Fruit fly (Drosophila melanogaster) whole organism, prepupa: ENCODE measurements around the gene Ulp1.

ENCODE experiments used
- Blimp-1 ChIP-seq: fragments of 200-800 bp; sonication (Bioruptor generic); optimal IDR thresholded peaks from 3 replicates; lab custom pipeline; 2017; ENCODE audit warnings: missing biosample characterization, missing genetic modification characterization, mild to moderate bottlenecking, moderate library complexity, missing genetic modification reagents
- CG10631 ChIP-seq: fragments of 200-800 bp; sonication (Bioruptor generic); optimal IDR thresholded peaks from 2 replicates; lab custom pipeline; 2016; ENCODE audit warnings: missing biosample characterization, missing genetic modification characterization
- CG10669 ChIP-seq: fragments of 200-800 bp; sonication (Bioruptor generic); optimal IDR thresholded peaks from 3 replicates; lab custom pipeline; 2018; ENCODE audit warnings: missing biosample characterization, mild to moderate bottlenecking, missing genetic modification characterization, moderate library complexity
- CG11294 ChIP-seq: fragments of 200-800 bp; sonication (Bioruptor generic); IDR thresholded peaks from 2 replicates; pipeline ENCODE4 v1.3.6; 2022; ENCODE audit warnings: missing biosample characterization, missing genetic modification characterization
- CG11762 ChIP-seq: fragments of 200-800 bp; sonication (Bioruptor generic); optimal IDR thresholded peaks from 3 replicates; lab custom pipeline; 2016; ENCODE audit warnings: missing biosample characterization, missing genetic modification characterization; ENCODE audit not compliant: insufficient read depth
- CG11902 ChIP-seq: fragments of 200-800 bp; sonication (Bioruptor generic); optimal IDR thresholded peaks from 3 replicates; lab custom pipeline; 2016; ENCODE audit warnings: missing biosample characterization, missing genetic modification characterization
- CG15336 ChIP-seq: fragments of 200-800 bp; sonication (Bioruptor generic); IDR thresholded peaks from 2 replicates; pipeline ENCODE4 v1.3.6; 2022; ENCODE audit warnings: missing biosample characterization, missing genetic modification characterization
- CG1621 ChIP-seq: fragments of 200-800 bp; sonication (Bioruptor generic); optimal IDR thresholded peaks from 3 replicates; lab custom pipeline; 2018; ENCODE audit warnings: missing biosample characterization, mild to moderate bottlenecking, missing genetic modification characterization
- CG16779 ChIP-seq: fragments of 200-800 bp; sonication (Bioruptor generic); optimal IDR thresholded peaks from 3 replicates; lab custom pipeline; 2017; ENCODE audit warnings: missing biosample characterization, mild to moderate bottlenecking, missing genetic modification characterization
- CG3032 ChIP-seq: fragments of 200-800 bp; optimal IDR thresholded peaks from 2 replicates; lab custom pipeline; 2019; ENCODE audit warnings: missing biosample characterization, mild to moderate bottlenecking, missing genetic modification characterization, moderate library complexity
- CG32006 ChIP-seq: fragments of 200-800 bp; sonication (Bioruptor generic); optimal IDR thresholded peaks from 3 replicates; lab custom pipeline; 2017; ENCODE audit warnings: missing biosample characterization, mild to moderate bottlenecking, missing genetic modification characterization
- CG4318 ChIP-seq: fragments of 200-800 bp; sonication (Bioruptor generic); optimal IDR thresholded peaks from 3 replicates; lab custom pipeline; 2017; ENCODE audit warnings: missing biosample characterization, mild to moderate bottlenecking, missing genetic modification characterization
- CG6163 ChIP-seq: fragments of 200-800 bp; sonication (Bioruptor generic); IDR thresholded peaks from 3 replicates; pipeline ENCODE4 v1.3.6; 2022; ENCODE audit warnings: missing biosample characterization, missing genetic modification characterization
- CG6792 ChIP-seq: fragments of 200-800 bp; sonication (Bioruptor generic); optimal IDR thresholded peaks from 3 replicates; lab custom pipeline; 2016; ENCODE audit warnings: missing biosample characterization, missing genetic modification characterization
- CG6854 ChIP-seq: fragments of 200-800 bp; sonication (Bioruptor generic); optimal IDR thresholded peaks from 2 replicates; lab custom pipeline; 2017; ENCODE audit warnings: missing biosample characterization, mild to moderate bottlenecking, missing genetic modification characterization
- CG8119 ChIP-seq: fragments of 200-800 bp; sonication (Bioruptor generic); IDR thresholded peaks from 3 replicates; pipeline ENCODE4 v1.3.6; 2022; ENCODE audit warnings: missing biosample characterization, missing genetic modification characterization
- CG8632 ChIP-seq: fragments of 200-800 bp; sonication (Bioruptor generic); optimal IDR thresholded peaks from 3 replicates; lab custom pipeline; 2016; ENCODE audit warnings: missing biosample characterization, missing genetic modification characterization
- CG9139 ChIP-seq: fragments of 200-800 bp; sonication (Bioruptor generic); optimal IDR thresholded peaks from 3 replicates; lab custom pipeline; 2017; ENCODE audit warnings: missing biosample characterization, mild to moderate bottlenecking, missing genetic modification characterization
- Eip93F ChIP-seq: fragments of 200-800 bp; sonication (Bioruptor generic); optimal IDR thresholded peaks from 2 replicates; lab custom pipeline; 2016; ENCODE audit warnings: missing biosample characterization, mild to moderate bottlenecking, missing genetic modification characterization
- Ets21C ChIP-seq: fragments of 200-800 bp; sonication (Bioruptor generic); optimal IDR thresholded peaks from 3 replicates; lab custom pipeline; 2016; ENCODE audit warnings: missing biosample characterization, missing genetic modification characterization
- Ets96B ChIP-seq: fragments of 200-800 bp; optimal IDR thresholded peaks from 2 replicates; lab custom pipeline; 2019; ENCODE audit warnings: missing biosample characterization, mild to moderate bottlenecking, missing genetic modification characterization, moderate library complexity
- Hr38 ChIP-seq: sonication (Bioruptor generic); optimal IDR thresholded peaks from 2 replicates; lab custom pipeline; 2016; ENCODE audit warnings: missing biosample characterization, missing genetic modification characterization
- Hr39 ChIP-seq: fragments of 200-800 bp; sonication (Bioruptor generic); optimal IDR thresholded peaks from 2 replicates; lab custom pipeline; 2016; ENCODE audit warnings: missing biosample characterization, missing genetic modification characterization
- Lpt ChIP-seq: fragments of 200-800 bp; sonication (Bioruptor generic); optimal IDR thresholded peaks from 3 replicates; lab custom pipeline; 2016; ENCODE audit warnings: missing biosample characterization, missing genetic modification characterization
- Met ChIP-seq: fragments of 200-800 bp; sonication (Bioruptor generic); optimal IDR thresholded peaks from 3 replicates; lab custom pipeline; 2016; ENCODE audit warnings: missing biosample characterization, missing genetic modification characterization
- Smox ChIP-seq: fragments of 200-800 bp; sonication (Bioruptor generic); optimal IDR thresholded peaks from 3 replicates; lab custom pipeline; 2016; ENCODE audit warnings: missing biosample characterization, missing genetic modification characterization
- Sox102F ChIP-seq: fragments of 200-800 bp; sonication (Bioruptor generic); optimal IDR thresholded peaks from 2 replicates; lab custom pipeline; 2016; ENCODE audit warnings: missing biosample characterization, mild to moderate bottlenecking, missing genetic modification characterization
- Sox14 ChIP-seq: fragments of 200-800 bp; sonication (Bioruptor generic); optimal IDR thresholded peaks from 3 replicates; lab custom pipeline; 2016; ENCODE audit warnings: missing biosample characterization, missing genetic modification characterization
- Sox15 ChIP-seq: fragments of 200-800 bp; sonication (Bioruptor generic); optimal IDR thresholded peaks from 3 replicates; lab custom pipeline; 2016; ENCODE audit warnings: missing biosample characterization, missing genetic modification characterization
- achi ChIP-seq: fragments of 200-800 bp; sonication (Bioruptor generic); optimal IDR thresholded peaks from 3 replicates; lab custom pipeline; 2016; ENCODE audit warnings: missing biosample characterization, missing genetic modification characterization
- dac ChIP-seq: fragments of 200-800 bp; sonication (Bioruptor generic); optimal IDR thresholded peaks from 2 replicates; lab custom pipeline; 2017; ENCODE audit warnings: missing biosample characterization, mild to moderate bottlenecking, missing genetic modification characterization
- eg ChIP-seq: fragments of 200-800 bp; sonication (Bioruptor generic); IDR thresholded peaks from 3 replicates; pipeline ENCODE4 v1.3.6; 2022; ENCODE audit warnings: missing biosample characterization, missing genetic modification characterization
- esn ChIP-seq: fragments of 200-800 bp; sonication (Bioruptor generic); optimal IDR thresholded peaks from 2 replicates; lab custom pipeline; 2016; ENCODE audit warnings: missing biosample characterization, mild to moderate bottlenecking, missing genetic modification characterization, moderate library complexity
- fkh ChIP-seq: fragments of 200-800 bp; sonication (Bioruptor generic); optimal IDR thresholded peaks from 3 replicates; lab custom pipeline; 2017; ENCODE audit warnings: missing biosample characterization, mild to moderate bottlenecking, missing genetic modification characterization, moderate library complexity
- lz ChIP-seq: fragments of 200-800 bp; sonication (Bioruptor generic); optimal IDR thresholded peaks from 3 replicates; lab custom pipeline; 2016; ENCODE audit warnings: missing biosample characterization, missing genetic modification characterization
- net ChIP-seq: fragments of 200-800 bp; sonication (Bioruptor generic); optimal IDR thresholded peaks from 3 replicates; lab custom pipeline; 2016; ENCODE audit warnings: missing biosample characterization, missing genetic modification characterization
- salr ChIP-seq, 2 experiments: fragments of 200-800 bp; sonication (Bioruptor generic); optimal IDR thresholded peaks; 3 replicates each; lab custom pipeline; 2016 to 2018; ENCODE audit warnings: missing biosample characterization in 2 of 2, missing genetic modification characterization in 2 of 2, mild to moderate bottlenecking in 1 of 2
- ss ChIP-seq, 2 experiments: fragments of 200-800 bp; sonication (Bioruptor generic); optimal IDR thresholded peaks; 2 replicates in 1 of 2; 3 replicates in 1 of 2; lab custom pipeline; 2017 to 2018; ENCODE audit warnings: mild to moderate bottlenecking in 2 of 2, missing biosample characterization in 2 of 2, missing genetic modification characterization in 2 of 2, moderate library complexity in 1 of 2
- svp ChIP-seq: fragments of 200-800 bp; sonication (Bioruptor generic); peaks from one replicate; lab custom pipeline; 2016; ENCODE audit warnings: missing biosample characterization, missing genetic modification characterization
- topi ChIP-seq: fragments of 200-800 bp; sonication (Bioruptor generic); optimal IDR thresholded peaks from 3 replicates; lab custom pipeline; 2016; ENCODE audit warnings: missing biosample characterization, missing genetic modification characterization
- vri ChIP-seq: fragments of 200-800 bp; sonication (Bioruptor generic); optimal IDR thresholded peaks from 3 replicates; lab custom pipeline; 2016; ENCODE audit warnings: missing biosample characterization, mild to moderate bottlenecking, missing genetic modification characterization

The Ulp1 gene

DNA sequence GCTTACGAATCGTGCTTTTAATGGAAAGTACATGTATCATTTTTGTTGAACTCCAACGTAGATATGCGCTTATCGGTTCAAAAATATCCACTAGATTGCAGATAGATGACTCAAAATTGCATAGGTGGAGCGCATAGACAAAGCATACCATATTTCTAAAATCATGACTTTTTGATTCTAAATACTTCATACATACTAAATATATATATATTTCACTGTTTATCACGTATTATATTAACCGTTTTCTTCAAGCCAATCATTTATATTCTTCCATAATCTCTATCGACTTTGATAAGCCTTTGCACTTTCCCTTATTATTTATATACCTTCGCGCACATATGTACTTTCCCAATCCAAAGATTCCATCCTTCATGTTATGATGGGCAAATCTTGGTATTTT lies 4.0 kb upstream of the Ulp1 start, which contains the start of gene CG14195:
Gene CG14195 (minus strand): TSS at position 101 of the 400 bp plus-strand sequence.
- no peak for TF ChIP-seq CG8119 (GFP tag; lab: Robert Waterston, UW)
- TF ChIP-seq esn (GFP tag; lab: Kevin White, UChicago), result no peak
- TF ChIP-seq eg (GFP tag; lab: Robert Waterston, UW), result no peak
- no peak for TF ChIP-seq Hr38 (GFP tag; lab: Kevin White, UChicago)
- no peak for TF ChIP-seq vri (GFP tag; lab: Kevin White, UChicago)
- TF ChIP-seq salr (GFP tag; optimal IDR thresholded peaks at IDR 0.05; lab: Kevin White, UChicago), result no peak
- TF ChIP-seq CG6854 (GFP tag; lab: Kevin White, UChicago), result no peak
- TF ChIP-seq CG10669, result no peak
- TF ChIP-seq Ets21C (GFP tag; lab: Kevin White, UChicago), result no peak
- no peak for TF ChIP-seq CG9139 (GFP tag; lab: Kevin White, UChicago)
- TF ChIP-seq CG8632 (GFP tag; lab: Kevin White, UChicago), result no peak
- no peak for TF ChIP-seq lz (GFP tag; lab: Kevin White, UChicago)
- no peak for TF ChIP-seq CG11294
- TF ChIP-seq net (GFP tag; lab: Kevin White, UChicago), result no peak
- no peak for TF ChIP-seq svp (GFP tag; lab: Kevin White, UChicago)
- TF ChIP-seq dac (GFP tag; lab: Kevin White, UChicago), result no peak

DNA sequence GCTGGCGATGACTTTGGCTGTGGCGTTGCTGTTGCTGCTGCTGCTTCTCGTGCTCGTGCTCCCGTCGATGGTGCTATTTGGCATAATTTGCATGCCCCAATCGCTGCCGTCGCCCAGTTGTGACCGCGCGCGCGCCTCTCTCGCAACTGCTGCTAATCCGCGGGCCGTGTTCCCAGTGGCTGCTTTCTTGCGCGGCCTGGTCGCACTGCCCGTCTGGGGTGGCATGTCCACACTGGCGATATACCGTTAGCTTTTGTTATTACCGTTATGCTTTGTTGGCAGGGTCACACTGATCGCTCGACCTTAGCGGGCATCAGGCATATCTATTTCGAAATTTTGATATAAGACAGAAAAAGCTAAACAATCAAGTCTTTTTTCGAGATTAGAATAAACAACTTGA lies 6.4 kb downstream of the Ulp1 start, which contains the start of gene CG7990:
Gene CG7990 (minus strand): TSS at position 350 of the 400 bp plus-strand sequence.
- TF ChIP-seq eg (GFP tag; lab: Robert Waterston, UW) (no peak), Blimp-1 (no peak), Smox (GFP tag; lab: Kevin White, UChicago) (no peak), dac (GFP tag; lab: Kevin White, UChicago) (no peak), CG3032 (tag; lab: Kevin White, UChicago) (no peak), CG32006 (no peak), CG11902 (GFP tag; lab: Kevin White, UChicago) (no peak), Ets21C (GFP tag; lab: Kevin White, UChicago) (no peak), CG11762 (GFP tag; lab: Kevin White, UChicago) (no peak), esn (GFP tag; lab: Kevin White, UChicago) (no peak), topi (GFP tag; lab: Kevin White, UChicago) (no peak), Eip93F (no peak), lz (GFP tag; lab: Kevin White, UChicago) (no peak), CG15336 (GFP tag; lab: Robert Waterston, UW) (no peak), CG10631 (GFP tag; lab: Kevin White, UChicago) (no peak), CG16779 (no peak), fkh (GFP tag; lab: Kevin White, UChicago) (no peak), Lpt (GFP tag; lab: Kevin White, UChicago) (no peak)

DNA sequence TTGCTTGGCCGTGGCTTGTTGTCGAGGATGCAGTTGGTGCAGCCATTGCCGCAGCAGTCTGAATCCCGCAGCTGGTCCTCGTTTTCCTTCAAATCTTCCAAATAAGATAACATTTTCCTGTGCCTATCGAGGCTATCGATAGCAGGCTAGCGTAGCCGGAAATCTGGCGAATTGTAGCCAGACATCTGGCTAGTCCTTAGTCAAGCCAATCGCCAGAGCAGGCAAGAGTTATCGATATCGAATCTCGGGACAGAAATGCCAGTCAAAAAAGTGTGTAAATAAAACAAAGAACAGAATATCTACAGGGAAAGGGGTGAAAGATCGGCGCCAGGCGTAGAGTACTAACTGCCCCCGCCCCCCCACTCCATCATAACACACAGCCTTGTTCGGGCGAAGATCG lies 14.7 kb downstream of the Ulp1 start, which contains the start of the genes CG7914 and CG14194:
Gene CG7914 (minus strand): TSS at position 113 of the 400 bp plus-strand sequence.
Gene CG14194 (plus strand): TSS at position 220 of the 400 bp plus-strand sequence.
- TF ChIP-seq CG32006 (no peak), Hr39 (no peak), CG9139 (GFP tag; lab: Kevin White, UChicago) (no peak), dac (GFP tag; lab: Kevin White, UChicago) (no peak), CG6792 (GFP tag; lab: Kevin White, UChicago) (no peak), svp (GFP tag; lab: Kevin White, UChicago) (no peak), fkh (GFP tag; lab: Kevin White, UChicago) (peak; percentile 68), achi (no peak), CG3032 (tag; lab: Kevin White, UChicago) (no peak), CG8119 (GFP tag; lab: Robert Waterston, UW) (no peak), Met (no peak), Sox102F (GFP tag; lab: Kevin White, UChicago) (no peak), CG1621 (tag; lab: Kevin White, UChicago) (peak; percentile 53), esn (GFP tag; lab: Kevin White, UChicago) (no peak), Ets21C (GFP tag; lab: Kevin White, UChicago) (no peak), Sox15 (GFP tag; lab: Kevin White, UChicago) (no peak), Ets96B (no peak), Sox14 (peak; percentile 75), Smox (GFP tag; lab: Kevin White, UChicago) (no peak), CG11294 (no peak), CG15336 (GFP tag; lab: Robert Waterston, UW) (no peak), CG6163 (peak; percentile 39; the same call in 2 of the 3 replicates), CG10669 (no peak), CG4318 (no peak), ss (GFP tag; optimal IDR thresholded peaks at IDR 0.05; lab: Kevin White, UChicago) (peak in 1 of 2 experiments; percentile 9)
